Fruit fly (Drosophila melanogaster) whole organism, pupa: ENCODE results near the gene Indy-2.

Experiments
- CG10348 ChIP-seq: fragments of 200-800 bp; sonication (Bioruptor generic); IDR thresholded peaks from 2 replicates; pipeline ENCODE4 v1.3.6; 2022; ENCODE audit warnings: missing biosample characterization, missing genetic modification characterization
- CG12605 ChIP-seq: fragments of 200-800 bp; sonication (Bioruptor generic); IDR thresholded peaks from 2 replicates; pipeline ENCODE4 v1.3.6; 2022; ENCODE audit warnings: missing biosample characterization, missing genetic modification characterization
- CG13204 ChIP-seq: fragments of 200-800 bp; sonication (Bioruptor generic); optimal IDR thresholded peaks from 2 replicates; lab custom pipeline; 2018; ENCODE audit warnings: missing biosample characterization, mild to moderate bottlenecking, missing genetic modification characterization, moderate library complexity
- CG14655 ChIP-seq: fragments of 200-800 bp; sonication (Bioruptor generic); optimal IDR thresholded peaks from 3 replicates; lab custom pipeline; 2017; ENCODE audit warnings: mild to moderate bottlenecking, missing biosample characterization, missing genetic modification reagents, missing genetic modification characterization
- CG15710 ChIP-seq: fragments of 200-800 bp; sonication (Bioruptor generic); optimal IDR thresholded peaks from 2 replicates; lab custom pipeline; 2018; ENCODE audit warnings: missing biosample characterization, mild to moderate bottlenecking, missing genetic modification characterization, moderate library complexity
- CG17806 ChIP-seq: fragments of 200-800 bp; sonication (Bioruptor generic); optimal IDR thresholded peaks from 2 replicates; lab custom pipeline; 2018; ENCODE audit warnings: missing biosample characterization, mild to moderate bottlenecking, missing genetic modification characterization, moderate library complexity
- CG32121 ChIP-seq: fragments of 200-800 bp; sonication (Bioruptor generic); IDR thresholded peaks from 2 replicates; pipeline ENCODE4 v1.3.6; 2022; ENCODE audit warnings: missing biosample characterization, missing genetic modification characterization
- CG34367 ChIP-seq: fragments of 200-800 bp; sonication (Bioruptor generic); optimal IDR thresholded peaks from 2 replicates; lab custom pipeline; 2018; ENCODE audit warnings: missing biosample characterization, mild to moderate bottlenecking, missing genetic modification characterization
- CG4496 ChIP-seq: fragments of 200-800 bp; sonication (Bioruptor generic); IDR thresholded peaks from 3 replicates; pipeline ENCODE4 v1.3.6; 2022; ENCODE audit warnings: missing biosample characterization, missing genetic modification characterization
- CG8159 ChIP-seq: fragments of 200-800 bp; sonication (Bioruptor generic); optimal IDR thresholded peaks from 3 replicates; lab custom pipeline; 2018; ENCODE audit warnings: missing biosample characterization, mild to moderate bottlenecking, missing genetic modification characterization, moderate library complexity
- CG8301 ChIP-seq: fragments of 200-800 bp; sonication (Bioruptor generic); optimal IDR thresholded peaks from 2 replicates; lab custom pipeline; 2018; ENCODE audit warnings: missing biosample characterization, mild to moderate bottlenecking, missing genetic modification characterization
- CG9948 ChIP-seq: fragments of 200-800 bp; sonication (Bioruptor generic); optimal IDR thresholded peaks from 2 replicates; lab custom pipeline; 2018; ENCODE audit warnings: missing biosample characterization, mild to moderate bottlenecking, missing genetic modification characterization, moderate library complexity
- D1 ChIP-seq: fragments of 200-800 bp; sonication (Bioruptor generic); optimal IDR thresholded peaks from 2 replicates; lab custom pipeline; 2018; ENCODE audit warnings: missing biosample characterization, mild to moderate bottlenecking, missing genetic modification characterization, moderate library complexity
- EcR ChIP-seq: fragments of 200-800 bp; sonication (Bioruptor generic); optimal IDR thresholded peaks from 3 replicates; lab custom pipeline; 2019; ENCODE audit warnings: missing biosample characterization, missing genetic modification characterization, mild to moderate bottlenecking, moderate library complexity, missing genetic modification reagents
- Ets98B ChIP-seq: fragments of 200-800 bp; sonication (Bioruptor generic); IDR thresholded peaks from 2 replicates; pipeline ENCODE4 v1.3.6; 2022; ENCODE audit warnings: missing biosample characterization, missing genetic modification characterization
- Pif1A ChIP-seq: fragments of 200-800 bp; sonication (Bioruptor generic); optimal IDR thresholded peaks from 3 replicates; lab custom pipeline; 2016; ENCODE audit warnings: missing biosample characterization, missing genetic modification characterization
- Pif1B ChIP-seq: fragments of 200-800 bp; sonication (Bioruptor generic); optimal IDR thresholded peaks from 3 replicates; lab custom pipeline; 2016; ENCODE audit warnings: missing biosample characterization, missing genetic modification characterization
- Snoo ChIP-seq: fragments of 200-800 bp; sonication (Bioruptor generic); optimal IDR thresholded peaks from 3 replicates; lab custom pipeline; 2017; ENCODE audit warnings: missing biosample characterization, mild to moderate bottlenecking, missing genetic modification characterization, inconsistent platforms
- fd96Ca ChIP-seq: fragments of 200-800 bp; sonication (Bioruptor generic); IDR thresholded peaks from 3 replicates; pipeline ENCODE4 v1.3.6; 2022; ENCODE audit warnings: missing biosample characterization, missing genetic modification characterization
- gl ChIP-seq: fragments of 200-800 bp; sonication (Bioruptor generic); optimal IDR thresholded peaks from 2 replicates; lab custom pipeline; 2018; ENCODE audit warnings: missing biosample characterization, mild to moderate bottlenecking, missing genetic modification characterization
- rn ChIP-seq: fragments of 200-800 bp; sonication (Bioruptor generic); IDR thresholded peaks from 2 replicates; pipeline ENCODE4 v1.3.6; 2022; ENCODE audit warnings: missing biosample characterization, missing genetic modification characterization

Indy-2 gene

dm6 chr3R:19999474-19999873 is 43.1 kb upstream of the Indy-2 start:
- TF ChIP-seq gl (tag; lab: Kevin White, UChicago) (peak; percentile 26), D1 (tag; lab: Kevin White, UChicago) (peak; percentile 64), CG34367 (tag; lab: Kevin White, UChicago) (peak; percentile 78), Pif1B (GFP tag; lab: Kevin White, UChicago) (peak; percentile 58), Ets98B (peak; percentile 79), CG9948 (tag; lab: Kevin White, UChicago) (peak; percentile 84), CG13204 (GFP tag; lab: Kevin White, UChicago) (peak; percentile 26), Snoo (peak; percentile 68), CG8301 (tag; lab: Kevin White, UChicago) (peak; percentile 78), rn (peak; percentile 44; the same call in 1 of the 2 replicates), CG32121 (peak; percentile 87), CG15710 (peak; percentile 85), EcR (GFP tag; lab: Kevin White, UChicago) (no peak), Pif1A (GFP tag; lab: Kevin White, UChicago) (peak; percentile 63), CG10348 (GFP tag; lab: Robert Waterston, UW) (no peak), CG12605 (GFP tag; lab: Robert Waterston, UW) (peak; percentile 83), CG8159 (tag; lab: Kevin White, UChicago) (peak; percentile 85), CG17806 (peak; percentile 83), CG4496 (GFP tag; lab: Robert Waterston, UW) (peak; percentile 83), CG14655 (peak; percentile 82), fd96Ca (GFP tag; lab: Robert Waterston, UW) (no peak)

- peak; percentile 29 for TF ChIP-seq Pif1A (GFP tag; lab: Kevin White, UChicago)
- TF ChIP-seq CG9948 (tag; lab: Kevin White, UChicago): peak; percentile 35
- no peak for TF ChIP-seq fd96Ca (GFP tag; lab: Robert Waterston, UW)
- peak; percentile 2 for TF ChIP-seq CG17806
- TF ChIP-seq CG8301 (tag; lab: Kevin White, UChicago): peak; percentile 7
- peak; percentile 48 for TF ChIP-seq CG15710
- TF ChIP-seq CG10348 (GFP tag; lab: Robert Waterston, UW): no peak
- TF ChIP-seq CG8159 (tag; lab: Kevin White, UChicago): peak; percentile 47
- peak; percentile 40 for TF ChIP-seq Snoo
- peak; percentile 47 for TF ChIP-seq CG14655
- no peak for TF ChIP-seq CG4496 (GFP tag; lab: Robert Waterston, UW)
- TF ChIP-seq, all 21 proteins: peak for 8
Observed at dm6 chr3R:20001595-20001997, 41.0 kb upstream of the Indy-2 start.

- TF ChIP-seq CG17806 (no peak), CG9948 (tag; lab: Kevin White, UChicago) (no peak), CG13204 (GFP tag; lab: Kevin White, UChicago) (no peak), CG34367 (tag; lab: Kevin White, UChicago) (no peak), Ets98B (no peak), D1 (tag; lab: Kevin White, UChicago) (no peak), gl (tag; lab: Kevin White, UChicago) (no peak), CG32121 (no peak), CG10348 (GFP tag; lab: Robert Waterston, UW) (no peak), CG15710 (no peak), CG8301 (tag; lab: Kevin White, UChicago) (no peak)
Observed at dm6 chr3R:20004697-20005096, 37.9 kb upstream of the Indy-2 start.

- TF ChIP-seq D1 (tag; lab: Kevin White, UChicago) (no peak), CG8159 (tag; lab: Kevin White, UChicago) (no peak), rn (no peak), CG10348 (GFP tag; lab: Robert Waterston, UW) (no peak), EcR (GFP tag; lab: Kevin White, UChicago) (no peak), CG17806 (no peak), Snoo (no peak), Pif1B (GFP tag; lab: Kevin White, UChicago) (no peak), CG34367 (tag; lab: Kevin White, UChicago) (no peak), CG13204 (GFP tag; lab: Kevin White, UChicago) (no peak), CG14655 (no peak), CG15710 (no peak), CG12605 (GFP tag; lab: Robert Waterston, UW) (no peak)
Observed at dm6 chr3R:20006617-20007016, 35.9 kb upstream of the Indy-2 start.

dm6 chr3R:20007399-20008285 is 34.9 kb upstream of the Indy-2 start:
- TF ChIP-seq rn (no peak), CG12605 (GFP tag; lab: Robert Waterston, UW) (0 out of 2 replicates have a peak, but pooled peaks have one; percentile 39), CG4496 (GFP tag; lab: Robert Waterston, UW) (0 out of 3 replicates have a peak, but pooled peaks have one; percentile 41), D1 (tag; lab: Kevin White, UChicago) (peak; percentile 5), CG14655 (peak; percentile 47), Pif1B (GFP tag; lab: Kevin White, UChicago) (peak; percentile 1), Snoo (no peak), CG8159 (tag; lab: Kevin White, UChicago) (peak; percentile 34), CG13204 (GFP tag; lab: Kevin White, UChicago) (no peak), CG8301 (tag; lab: Kevin White, UChicago) (no peak), CG17806 (no peak), CG34367 (tag; lab: Kevin White, UChicago) (peak; percentile 30), Pif1A (GFP tag; lab: Kevin White, UChicago) (no peak), EcR (GFP tag; lab: Kevin White, UChicago) (no peak)
